Worm (Caenorhabditis elegans): ENCODE measurements around the gene acr-5.

acr-5 gene

ce11 chrIII:6492807-6493206 is 21.8 kb downstream of the acr-5 start, which contains the start of gene srb-11:
Gene srb-11 (minus strand): TSS chrIII:6492907.
- TF ChIP-seq flt-1 (GFP tag; IDR thresholded peaks at IDR 0.05) (no peak), scrt-1 (GFP tag; IDR thresholded peaks at IDR 0.05) (no peak), ceh-36 (tag; optimal IDR thresholded peaks at IDR 0.05) (no peak), ets-7 (tag; optimal IDR thresholded peaks at IDR 0.05) (no peak)

ce11 chrIII:6490989-6491388 is 23.6 kb downstream of the acr-5 start:
- TF ChIP-seq tra-4 (tag; optimal IDR thresholded peaks at IDR 0.05) = no peak
- no peak for TF ChIP-seq scrt-1 (GFP tag; IDR thresholded peaks at IDR 0.05)
- TF ChIP-seq pes-1 (GFP tag; IDR thresholded peaks at IDR 0.05) = no peak
- no peak for TF ChIP-seq ets-7 (tag; optimal IDR thresholded peaks at IDR 0.05)
- TF ChIP-seq F13C5.2 (tag; optimal IDR thresholded peaks at IDR 0.05) = no peak
- TF ChIP-seq tbx-37 (GFP tag; conservative IDR thresholded peaks at IDR 0.05) = no peak
- TF ChIP-seq tbx-11 (GFP tag; IDR thresholded peaks at IDR 0.05) = no peak
- TF ChIP-seq hnd-1 (tag; optimal IDR thresholded peaks at IDR 0.05) = no peak
- TF ChIP-seq sea-1 (GFP tag; conservative IDR thresholded peaks at IDR 0.05) = no peak
- no peak for TF ChIP-seq aly-1 (tag; optimal IDR thresholded peaks at IDR 0.05)
- TF ChIP-seq ceh-13 (GFP tag; optimal IDR thresholded peaks at IDR 0.05) = no peak
- TF ChIP-seq hmg-4 (GFP tag; optimal IDR thresholded peaks at IDR 0.05) = no peak
- no peak for TF ChIP-seq B0310.2 (tag; optimal IDR thresholded peaks at IDR 0.05)
- TF ChIP-seq ceh-36 (tag; optimal IDR thresholded peaks at IDR 0.05) = no peak
- TF ChIP-seq hmbx-1 (tag; optimal IDR thresholded peaks at IDR 0.05) = no peak
- TF ChIP-seq ama-1 (optimal IDR thresholded peaks at IDR 0.05) = no peak
- no peak for TF ChIP-seq flt-1 (GFP tag; IDR thresholded peaks at IDR 0.05)

ce11 chrIII:6489493-6489892 is 25.1 kb downstream of the acr-5 start, which contains the start of gene rpt-3:
Gene rpt-3 (plus strand): TSS chrIII:6489793.
- TF ChIP-seq ceh-36 (tag; optimal IDR thresholded peaks at IDR 0.05) = no peak
- TF ChIP-seq pes-1 (GFP tag; IDR thresholded peaks at IDR 0.05) = no peak
- no peak for TF ChIP-seq aly-1 (tag; optimal IDR thresholded peaks at IDR 0.05)
- no peak for TF ChIP-seq flt-1 (GFP tag; IDR thresholded peaks at IDR 0.05)
- TF ChIP-seq sea-1 (GFP tag; conservative IDR thresholded peaks at IDR 0.05) = no peak
- TF ChIP-seq tbx-37 (GFP tag; conservative IDR thresholded peaks at IDR 0.05) = no peak
- TF ChIP-seq tra-4 (tag; optimal IDR thresholded peaks at IDR 0.05) = no peak
- TF ChIP-seq ama-1 (optimal IDR thresholded peaks at IDR 0.05) = no peak
- TF ChIP-seq F13C5.2 (tag; optimal IDR thresholded peaks at IDR 0.05) = no peak
- no peak for TF ChIP-seq hnd-1 (tag; optimal IDR thresholded peaks at IDR 0.05)
- no peak for TF ChIP-seq ceh-13 (GFP tag; optimal IDR thresholded peaks at IDR 0.05)
- no peak for TF ChIP-seq scrt-1 (GFP tag; IDR thresholded peaks at IDR 0.05)
- TF ChIP-seq ets-7 (tag; optimal IDR thresholded peaks at IDR 0.05) = no peak
- TF ChIP-seq tbx-11 (GFP tag; IDR thresholded peaks at IDR 0.05) = no peak
- TF ChIP-seq hmbx-1 (tag; optimal IDR thresholded peaks at IDR 0.05) = no peak
- no peak for TF ChIP-seq B0310.2 (tag; optimal IDR thresholded peaks at IDR 0.05)
- no peak for TF ChIP-seq hmg-4 (GFP tag; optimal IDR thresholded peaks at IDR 0.05)

ce11 chrIII:6488916-6489315 is 25.7 kb downstream of the acr-5 start:
- no peak for TF ChIP-seq tra-4 (tag; optimal IDR thresholded peaks at IDR 0.05)

- TF ChIP-seq F13C5.2 (tag; optimal IDR thresholded peaks at IDR 0.05) (no peak), ceh-13 (GFP tag; optimal IDR thresholded peaks at IDR 0.05) (no peak), ama-1 (optimal IDR thresholded peaks at IDR 0.05) (no peak), flt-1 (GFP tag; IDR thresholded peaks at IDR 0.05) (no peak), tra-4 (tag; optimal IDR thresholded peaks at IDR 0.05) (no peak), hnd-1 (tag; optimal IDR thresholded peaks at IDR 0.05) (no peak), hmg-4 (GFP tag; optimal IDR thresholded peaks at IDR 0.05) (no peak), ceh-36 (tag; optimal IDR thresholded peaks at IDR 0.05) (no peak), B0310.2 (tag; optimal IDR thresholded peaks at IDR 0.05) (no peak), tbx-11 (GFP tag; IDR thresholded peaks at IDR 0.05) (no peak), tbx-37 (GFP tag; conservative IDR thresholded peaks at IDR 0.05) (no peak), scrt-1 (GFP tag; IDR thresholded peaks at IDR 0.05) (no peak), ets-7 (tag; optimal IDR thresholded peaks at IDR 0.05) (no peak), sea-1 (GFP tag; conservative IDR thresholded peaks at IDR 0.05) (no peak), pes-1 (GFP tag; IDR thresholded peaks at IDR 0.05) (no peak), hmbx-1 (tag; optimal IDR thresholded peaks at IDR 0.05) (no peak)
Observed at ce11 chrIII:6482918-6483317, 31.7 kb downstream of the acr-5 start, which contains the start of gene chtb-2. Gene chtb-2 (plus strand): TSS chrIII:6483218.

- TF ChIP-seq ama-1 (optimal IDR thresholded peaks at IDR 0.05) = no peak
- no peak for TF ChIP-seq ceh-36 (tag; optimal IDR thresholded peaks at IDR 0.05)
- no peak for TF ChIP-seq tbx-11 (GFP tag; IDR thresholded peaks at IDR 0.05)
- no peak for TF ChIP-seq B0310.2 (tag; optimal IDR thresholded peaks at IDR 0.05)
- no peak for TF ChIP-seq ets-7 (tag; optimal IDR thresholded peaks at IDR 0.05)
- no peak for TF ChIP-seq F13C5.2 (tag; optimal IDR thresholded peaks at IDR 0.05)
Observed at ce11 chrIII:6479439-6479838, 35.1 kb downstream of the acr-5 start.

ce11 chrIII:6478256-6479004 is 36.1 kb downstream of the acr-5 start, which contains the start of gene zip-8:
Gene zip-8 (plus strand): TSS chrIII:6478955.
- no peak for TF ChIP-seq aly-1 (tag; optimal IDR thresholded peaks at IDR 0.05)

- TF ChIP-seq tbx-11 (GFP tag; IDR thresholded peaks at IDR 0.05) (no peak), flt-1 (GFP tag; IDR thresholded peaks at IDR 0.05) (no peak), tra-4 (tag; optimal IDR thresholded peaks at IDR 0.05) (no peak), hmbx-1 (tag; optimal IDR thresholded peaks at IDR 0.05) (no peak), hmg-4 (GFP tag; optimal IDR thresholded peaks at IDR 0.05) (no peak), F13C5.2 (tag; optimal IDR thresholded peaks at IDR 0.05) (no peak), ceh-13 (GFP tag; optimal IDR thresholded peaks at IDR 0.05) (no peak), ets-7 (tag; optimal IDR thresholded peaks at IDR 0.05) (no peak), ceh-36 (tag; optimal IDR thresholded peaks at IDR 0.05) (peak; percentile 46)
Observed at ce11 chrIII:6476380-6476779, 38.2 kb downstream of the acr-5 start.
